Worm (Caenorhabditis elegans): Measurements from ENCODE around the gene nlp-14.

The nlp-14 gene

DNA sequence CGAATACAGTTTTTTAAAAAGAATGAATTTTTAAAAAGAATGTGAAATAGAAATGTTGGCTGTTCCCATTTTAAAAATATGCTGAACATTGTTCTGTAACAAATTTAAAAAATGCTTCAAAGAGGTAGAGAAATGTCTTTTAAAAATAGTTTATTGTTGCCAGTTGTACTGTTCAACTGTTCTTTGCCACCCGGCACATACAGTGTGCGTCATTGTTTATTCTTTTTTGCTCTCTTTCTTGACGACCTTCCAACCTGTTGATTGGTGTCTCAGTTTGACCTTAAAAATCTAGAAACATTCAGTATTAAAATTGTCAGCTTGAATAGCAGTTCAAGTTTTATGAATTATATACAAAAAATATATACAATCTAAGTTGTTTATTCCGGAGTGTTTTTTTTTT is 12.4 kb upstream of the nlp-14 start:
- no peak for TF ChIP-seq athp-1 (tag; optimal IDR thresholded peaks at IDR 0.05)
- TF ChIP-seq F49E8.2 (tag; optimal IDR thresholded peaks at IDR 0.05; ENCODE audit: insufficient read depth): no peak
- no peak for TF ChIP-seq chd-7 (tag; optimal IDR thresholded peaks at IDR 0.05)
- TF ChIP-seq madf-10 (tag; optimal IDR thresholded peaks at IDR 0.05): no peak
- TF ChIP-seq ceh-91 (GFP tag; IDR thresholded peaks at IDR 0.05): no peak
- no peak for TF ChIP-seq nfya-2 (GFP tag; IDR thresholded peaks at IDR 0.05)
- TF ChIP-seq bed-1 (GFP tag; IDR thresholded peaks at IDR 0.05): no peak
- TF ChIP-seq ztf-6 (GFP tag; IDR thresholded peaks at IDR 0.05): no peak
- no peak for TF ChIP-seq lin-54 (GFP tag; optimal IDR thresholded peaks at IDR 0.05)
- no peak for TF ChIP-seq pha-4 (tag; optimal IDR thresholded peaks at IDR 0.05)
- no peak for TF ChIP-seq rcor-1 (GFP tag; IDR thresholded peaks at IDR 0.05)
- no peak for TF ChIP-seq akir-1 (GFP tag; optimal IDR thresholded peaks at IDR 0.05)
- no peak for TF ChIP-seq lin-40 (tag; optimal IDR thresholded peaks at IDR 0.05)
- TF ChIP-seq Y56A3A.18 (GFP tag; IDR thresholded peaks at IDR 0.05): no peak
- no peak for TF ChIP-seq cebp-2 (GFP tag; IDR thresholded peaks at IDR 0.05)
- TF ChIP-seq ztf-28 (GFP tag; IDR thresholded peaks at IDR 0.05): no peak
- no peak for TF ChIP-seq snpc-1.1 (tag; optimal IDR thresholded peaks at IDR 0.05; ENCODE audit: insufficient read depth)
- TF ChIP-seq lsy-27 (tag; optimal IDR thresholded peaks at IDR 0.05; ENCODE audit: borderline replicate concordance, insufficient read depth): no peak
- no peak for TF ChIP-seq C06A6.2 (GFP tag; conservative IDR thresholded peaks at IDR 0.05)
- TF ChIP-seq D2030.7 (GFP tag; IDR thresholded peaks at IDR 0.05): no peak

DNA sequence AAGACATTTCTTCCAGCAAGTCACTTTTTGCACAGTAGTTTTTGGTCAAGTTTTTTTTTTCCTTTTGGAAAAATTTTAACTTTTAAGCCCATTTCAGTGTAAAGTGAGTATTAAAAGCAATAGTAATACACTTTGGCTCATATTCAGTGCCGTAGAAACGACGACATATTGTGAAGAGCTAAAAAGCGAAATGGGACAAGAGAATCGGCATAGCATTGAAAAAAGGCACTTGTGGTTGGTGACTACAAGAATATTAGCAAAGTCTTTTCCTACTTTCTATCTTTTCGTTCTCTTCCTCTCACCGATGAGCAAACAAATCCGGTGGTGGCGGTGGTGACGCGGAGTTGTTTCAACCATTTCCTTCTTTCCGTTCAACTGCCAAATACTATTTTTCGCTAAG is 11.7 kb upstream of the nlp-14 start, which contains the start of gene acs-22:
Gene acs-22 (plus strand): TSS at position 301 of the 400 bp plus-strand sequence.
- TF ChIP-seq gei-17 (GFP tag; optimal IDR thresholded peaks at IDR 0.05) (no peak), B0336.3 (GFP tag; IDR thresholded peaks at IDR 0.05) (no peak), ceh-27 (GFP tag; optimal IDR thresholded peaks at IDR 0.05) (no peak), ceh-91 (GFP tag; IDR thresholded peaks at IDR 0.05) (no peak), sptf-2 (GFP tag; optimal IDR thresholded peaks at IDR 0.05) (no peak), hlh-26 (GFP tag; conservative IDR thresholded peaks at IDR 0.05) (no peak), nhr-120 (GFP tag; IDR thresholded peaks at IDR 0.05) (no peak)

DNA sequence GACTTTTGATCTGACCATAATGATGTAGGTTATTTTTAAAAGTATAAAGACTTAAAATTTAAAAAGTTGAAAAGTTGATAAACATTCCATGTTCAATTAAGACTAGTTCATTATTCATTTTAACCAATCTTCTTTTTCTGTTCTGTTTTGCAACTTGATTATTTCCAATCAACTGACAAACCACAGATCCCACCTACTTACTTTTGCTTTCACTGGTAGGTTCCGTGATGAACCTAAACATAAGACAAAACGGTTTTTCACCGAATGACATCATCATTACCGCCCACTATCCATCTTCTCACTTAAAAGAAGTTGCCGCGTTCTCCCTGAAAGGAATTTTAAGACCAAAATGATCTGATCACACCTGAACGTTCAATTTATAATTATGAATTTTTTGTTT is 10.5 kb upstream of the nlp-14 start:
- no peak for TF ChIP-seq B0336.3 (GFP tag; IDR thresholded peaks at IDR 0.05)
- TF ChIP-seq zfh-2 (GFP tag; conservative IDR thresholded peaks at IDR 0.05): no peak

DNA sequence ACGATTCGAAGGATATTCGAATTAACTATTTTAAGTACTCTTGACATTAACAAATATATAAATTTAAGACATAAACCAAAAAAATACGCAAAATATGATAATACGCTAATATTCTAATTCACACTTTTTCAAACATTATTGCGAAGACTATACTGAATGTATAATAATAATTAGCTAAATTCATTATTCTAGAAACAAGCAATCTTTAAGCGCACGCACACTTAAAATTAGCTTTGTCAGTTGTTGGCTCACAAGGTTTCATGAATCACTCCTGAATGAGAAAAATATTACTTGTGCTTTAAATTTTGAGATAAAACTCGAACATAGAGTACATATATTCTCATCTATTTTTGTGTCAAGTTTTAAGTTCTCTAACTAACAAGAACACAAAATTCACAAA is 7.6 kb upstream of the nlp-14 start:
- TF ChIP-seq gei-17 (GFP tag; optimal IDR thresholded peaks at IDR 0.05): no peak
- no peak for TF ChIP-seq Y95B8A.8 (GFP tag; IDR thresholded peaks at IDR 0.05)
- TF ChIP-seq chd-7 (tag; optimal IDR thresholded peaks at IDR 0.05): no peak
- no peak for TF ChIP-seq fkh-3 (tag; optimal IDR thresholded peaks at IDR 0.05)
- no peak for TF ChIP-seq nhr-27 (tag; optimal IDR thresholded peaks at IDR 0.05)
- TF ChIP-seq sdz-38 (tag; optimal IDR thresholded peaks at IDR 0.05): no peak
- TF ChIP-seq F22D6.2 (tag; optimal IDR thresholded peaks at IDR 0.05): no peak
- TF ChIP-seq sea-2 (GFP tag; IDR thresholded peaks at IDR 0.05): no peak
- TF ChIP-seq akir-1 (GFP tag; optimal IDR thresholded peaks at IDR 0.05): no peak
- no peak for TF ChIP-seq attf-6 (GFP tag; IDR thresholded peaks at IDR 0.05)
- TF ChIP-seq snpc-1.3 (tag; optimal IDR thresholded peaks at IDR 0.05; ENCODE audit: insufficient read depth): no peak

Measured in whole organism, young adult.